Worm (Caenorhabditis elegans): ENCODE results near the gene srj-57.

ce11 chrV:2903227-2903626, 47.9 kb upstream of the srj-57 start, which contains the start of gene C31B8.7:
- TF ChIP-seq nfya-1 (tag; optimal IDR thresholded peaks at IDR 0.05) (no peak), T23F11.4 (GFP tag; optimal IDR thresholded peaks at IDR 0.05) (no peak), lin-11 (tag; optimal IDR thresholded peaks at IDR 0.05) (no peak), ama-1 (optimal IDR thresholded peaks at IDR 0.05) (no peak), dmd-4 (tag; optimal IDR thresholded peaks at IDR 0.05; ENCODE audit: borderline replicate concordance) (no peak), pax-1 (tag; optimal IDR thresholded peaks at IDR 0.05) (no peak), nhr-11 (tag; optimal IDR thresholded peaks at IDR 0.05) (no peak), ceh-45 (GFP tag; IDR thresholded peaks at IDR 0.05) (no peak), ets-4 (tag; optimal IDR thresholded peaks at IDR 0.05) (no peak), F13H6.1 (tag; optimal IDR thresholded peaks at IDR 0.05) (no peak), pag-3 (tag; optimal IDR thresholded peaks at IDR 0.05; ENCODE audit: borderline replicate concordance) (no peak), ceh-2 (tag; optimal IDR thresholded peaks at IDR 0.05) (no peak), ztf-16 (tag; optimal IDR thresholded peaks at IDR 0.05) (no peak)
